Worm (Caenorhabditis elegans) whole organism, L1 larva: ENCODE data around the gene itr-1.

ENCODE experiments used
- ama-1 ChIP-seq: fragments of 150-350 bp; optimal IDR thresholded peaks from 2 replicates; lab custom pipeline; 2014
- ceh-82 ChIP-seq, 3 experiments: fragments of 150-350 bp in 1 of 3; sonication (generic microtip) in 2 of 3; optimal IDR thresholded peaks; 2 replicates each; lab custom pipeline; 2014 to 2017; ENCODE audit warnings: missing biosample characterization in 3 of 3, missing genetic modification characterization in 3 of 3
- fkh-10 ChIP-seq: sonication (generic microtip); optimal IDR thresholded peaks from 2 replicates; lab custom pipeline; 2017; ENCODE audit warnings: missing biosample characterization, missing genetic modification reagents, missing genetic modification characterization
- lin-13 ChIP-seq: fragments of 150-350 bp; optimal IDR thresholded peaks from 2 replicates; lab custom pipeline; 2014; ENCODE audit warnings: missing biosample characterization, missing genetic modification reagents, missing genetic modification characterization
- lin-39 ChIP-seq: fragments of 150-350 bp; optimal IDR thresholded peaks from 2 replicates; lab custom pipeline; 2014; ENCODE audit warnings: missing biosample characterization, missing genetic modification reagents, missing genetic modification characterization
- mab-9 ChIP-seq: fragments of 200-800 bp; sonication (Bioruptor generic); IDR thresholded peaks from 2 replicates; pipeline ENCODE4 v1.3.6; 2022; ENCODE audit warnings: missing genetic modification reagents, missing genetic modification characterization, missing compliant biosample characterization
- mdl-1 ChIP-seq, 2 experiments: fragments of 150-350 bp; optimal IDR thresholded peaks; 2 replicates each; lab custom pipeline; 2014 to 2017; ENCODE audit warnings: missing biosample characterization in 2 of 2, missing genetic modification characterization in 2 of 2, inconsistent platforms in 1 of 2
- nhr-237 ChIP-seq: fragments of 150-350 bp; optimal IDR thresholded peaks from 2 replicates; lab custom pipeline; 2014; ENCODE audit warnings: missing biosample characterization, missing genetic modification characterization
- nhr-28 ChIP-seq: fragments of 150-350 bp; optimal IDR thresholded peaks from 2 replicates; lab custom pipeline; 2014; ENCODE audit warnings: missing biosample characterization, missing genetic modification characterization
- nhr-76 ChIP-seq: sonication (generic microtip); optimal IDR thresholded peaks from 2 replicates; lab custom pipeline; 2017; ENCODE audit warnings: missing biosample characterization, missing genetic modification characterization
- sox-4 ChIP-seq: sonication (generic microtip); optimal IDR thresholded peaks from 2 replicates; lab custom pipeline; 2016; ENCODE audit warnings: missing genetic modification characterization, missing compliant biosample characterization
- tlp-1 ChIP-seq: fragments of 150-350 bp; optimal IDR thresholded peaks from 2 replicates; lab custom pipeline; 2014; ENCODE audit warnings: missing biosample characterization, missing genetic modification characterization
- unc-62 ChIP-seq: fragments of 150-350 bp; optimal IDR thresholded peaks from 2 replicates; lab custom pipeline; 2014; ENCODE audit warnings: missing biosample characterization, missing genetic modification reagents, missing genetic modification characterization

DNA sequence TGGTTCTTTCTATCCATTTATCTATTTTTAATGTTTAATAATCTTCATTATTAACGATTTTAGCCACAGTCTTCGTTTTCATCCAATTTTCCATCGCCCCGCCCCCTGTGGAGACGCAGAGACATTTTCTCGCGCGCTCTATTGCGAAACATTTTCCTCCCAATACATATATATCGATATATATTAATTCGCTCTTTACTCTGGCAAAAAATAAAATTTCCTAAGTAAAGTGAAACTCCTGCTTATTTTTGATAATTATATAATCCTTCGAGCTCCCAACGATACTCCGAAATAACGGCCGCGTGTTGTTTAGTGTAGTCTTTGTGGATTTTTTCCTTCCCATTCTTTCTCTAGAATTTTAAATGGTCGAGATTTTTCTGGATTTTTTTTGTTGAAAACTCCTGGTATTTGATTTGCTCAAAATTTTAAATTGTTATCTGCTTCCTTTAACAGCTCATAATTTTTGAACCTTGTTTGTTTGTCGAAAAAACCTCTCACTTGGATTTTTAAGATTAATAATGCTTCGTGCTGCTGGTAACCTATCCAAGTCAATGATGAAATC is 53.5 kb downstream of the itr-1 start, which contains the start of gene sucg-1:
- TF ChIP-seq unc-62 (GFP tag; lab: Kevin White, UChicago) (no peak), tlp-1 (tag; lab: Kevin White, UChicago) (no peak), lin-39 (tag; lab: Kevin White, UChicago) (no peak), nhr-76 (no peak), sox-4 (tag; lab: Kevin White, UChicago) (no peak), ceh-82 (tag; optimal IDR thresholded peaks at IDR 0.05; lab: Kevin White, UChicago) (no peak), nhr-237 (tag; lab: Kevin White, UChicago) (no peak), fkh-10 (GFP tag; lab: Kevin White, UChicago) (no peak), mab-9 (no peak), ama-1 (lab: Kevin White, UChicago) (no peak), mdl-1 (tag; optimal IDR thresholded peaks at IDR 0.05; lab: Kevin White, UChicago) (no peak), nhr-28 (no peak), lin-13 (no peak)
